Worm (Caenorhabditis elegans) whole organism, L2 larva: ENCODE measurements around the gene tag-65.

Source experiments
- R02D3.7 ChIP-seq: fragments of 150-350 bp; optimal IDR thresholded peaks from 2 replicates; lab custom pipeline; 2014; ENCODE audit warnings: missing biosample characterization, missing genetic modification characterization
- ceh-82 ChIP-seq: fragments of 150-350 bp; optimal IDR thresholded peaks from 2 replicates; lab custom pipeline; 2014; ENCODE audit warnings: missing biosample characterization, missing genetic modification characterization
- lin-13 ChIP-seq: fragments of 150-350 bp; optimal IDR thresholded peaks from 2 replicates; lab custom pipeline; 2014; ENCODE audit warnings: missing biosample characterization, missing genetic modification reagents, missing genetic modification characterization
- lin-39 ChIP-seq: fragments of 150-350 bp; optimal IDR thresholded peaks from 2 replicates; lab custom pipeline; 2014; ENCODE audit warnings: missing biosample characterization, missing genetic modification reagents, missing genetic modification characterization
- nhr-11 ChIP-seq: fragments of 150-350 bp; optimal IDR thresholded peaks from 2 replicates; lab custom pipeline; 2014; ENCODE audit warnings: missing biosample characterization, missing genetic modification characterization
- nhr-77 ChIP-seq: fragments of 150-350 bp; optimal IDR thresholded peaks from 2 replicates; lab custom pipeline; 2014; ENCODE audit warnings: missing biosample characterization, missing genetic modification characterization

DNA sequence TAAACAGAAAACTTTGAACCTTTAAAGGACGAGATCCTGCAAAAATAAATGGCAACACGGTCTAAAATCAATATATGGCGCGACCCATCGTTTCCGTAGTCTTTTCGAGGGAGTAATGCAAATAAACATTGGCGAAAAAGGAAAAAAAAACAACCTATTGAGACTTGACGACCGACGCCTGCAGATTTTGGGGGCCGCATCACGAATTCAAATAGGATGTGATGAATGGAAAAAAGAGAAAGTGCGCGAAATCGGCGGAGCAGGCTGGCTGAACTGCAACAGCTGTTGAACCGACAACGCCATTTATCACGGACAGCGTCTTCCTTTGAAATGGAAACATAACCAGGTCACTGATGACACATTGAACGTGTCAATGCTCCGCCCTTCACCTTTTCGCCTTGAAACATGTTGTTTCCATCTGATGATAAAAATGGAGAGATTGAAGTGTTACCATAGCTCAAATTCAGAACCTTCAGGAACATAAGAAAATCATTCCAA, 20.5 kb downstream of the tag-65 start:
- peak; percentile 12 for TF ChIP-seq lin-13 (GFP tag; lab: Kevin White, UChicago)
- TF ChIP-seq nhr-11: no peak
- no peak for TF ChIP-seq ceh-82
- TF ChIP-seq R02D3.7 (tag; lab: Kevin White, UChicago): no peak
- TF ChIP-seq nhr-77: no peak
- no peak for TF ChIP-seq lin-39 (tag; lab: Kevin White, UChicago)
